Worm (Caenorhabditis elegans): ENCODE results near the gene F37C12.10.

The F37C12.10 gene

ce11 chrIII:7188300-7189052 is at the start of gene F37C12.10, which contains the start of gene F37C12.21 (continued):
- TF ChIP-seq egl-43 (GFP tag; IDR thresholded peaks at IDR 0.05) (no peak), nhr-77 (tag; optimal IDR thresholded peaks at IDR 0.05) (peak; percentile 27), Y105C5A.15 (GFP tag; IDR thresholded peaks at IDR 0.05) (no peak), mep-1 (tag; optimal IDR thresholded peaks at IDR 0.05) (no peak), snpc-4 (tag; optimal IDR thresholded peaks at IDR 0.05) (no peak)

- peak; percentile 85 for TF ChIP-seq set-16 (GFP tag; IDR thresholded peaks at IDR 0.05)
Observed at ce11 chrIII:7235660-7236059, 47.5 kb upstream of the F37C12.10 start.

ce11 chrIII:7234148-7234547 is 46.0 kb upstream of the F37C12.10 start, which contains the start of gene ndus-8:
Gene ndus-8 (minus strand): TSS chrIII:7234202.
- no peak for TF ChIP-seq ztf-7 (tag; optimal IDR thresholded peaks at IDR 0.05)
- no peak for TF ChIP-seq ceh-82 (tag; optimal IDR thresholded peaks at IDR 0.05)
- no peak for TF ChIP-seq F10B5.3 (tag; optimal IDR thresholded peaks at IDR 0.05)
- peak; percentile 82 for TF ChIP-seq mes-2 (tag; optimal IDR thresholded peaks at IDR 0.05; ENCODE audit: poor library complexity, severe bottlenecking)
- TF ChIP-seq php-3 (GFP tag; IDR thresholded peaks at IDR 0.05) = no peak
- TF ChIP-seq arid-1 (GFP tag; conservative IDR thresholded peaks at IDR 0.05) = 0 out of 2 replicates have a peak, but pooled peaks have one; percentile 19
- TF ChIP-seq tag-97 (GFP tag; IDR thresholded peaks at IDR 0.05) = no peak
- TF ChIP-seq nhr-48 (tag; optimal IDR thresholded peaks at IDR 0.05) = no peak
- no peak for TF ChIP-seq unc-130 (GFP tag; optimal IDR thresholded peaks at IDR 0.05)
- TF ChIP-seq daf-16 (GFP tag; optimal IDR thresholded peaks at IDR 0.05) = no peak
- peak; percentile 40 for TF ChIP-seq daf-16 (tag; optimal IDR thresholded peaks at IDR 0.05)
- peak; percentile 5 for TF ChIP-seq nhr-77 (tag; optimal IDR thresholded peaks at IDR 0.05)
- TF ChIP-seq zfp-2 (tag; optimal IDR thresholded peaks at IDR 0.05) = no peak
- no peak for TF ChIP-seq nhr-42 (GFP tag; IDR thresholded peaks at IDR 0.05)
- TF ChIP-seq attf-4 (tag; optimal IDR thresholded peaks at IDR 0.05) = no peak
- TF ChIP-seq F44E2.7 (GFP tag; IDR thresholded peaks at IDR 0.05) = no peak
- no peak for TF ChIP-seq dmd-8 (GFP tag; IDR thresholded peaks at IDR 0.05)
- no peak for TF ChIP-seq vab-7 (GFP tag; IDR thresholded peaks at IDR 0.05)
- no peak for TF ChIP-seq lir-3 (tag; optimal IDR thresholded peaks at IDR 0.05)
- no peak for TF ChIP-seq daf-19 (GFP tag; conservative IDR thresholded peaks at IDR 0.05)
- TF ChIP-seq cey-2 (tag; optimal IDR thresholded peaks at IDR 0.05; ENCODE audit: borderline replicate concordance, insufficient read depth) = no peak
- TF ChIP-seq hlh-30 (tag; optimal IDR thresholded peaks at IDR 0.05; ENCODE audit: insufficient read depth) = peak; percentile 35
- TF ChIP-seq ZK546.5 (tag; optimal IDR thresholded peaks at IDR 0.05) = no peak
- TF ChIP-seq ceh-62 (tag; optimal IDR thresholded peaks at IDR 0.05) = no peak
- no peak for TF ChIP-seq T20F7.1 (GFP tag; optimal IDR thresholded peaks at IDR 0.05)
- no peak for TF ChIP-seq ctbp-1 (GFP tag; IDR thresholded peaks at IDR 0.05)
- peak; percentile 51 for TF ChIP-seq aha-1 (tag)
- no peak for TF ChIP-seq nhr-11 (tag; optimal IDR thresholded peaks at IDR 0.05)
- TF ChIP-seq snpc-4 (tag; optimal IDR thresholded peaks at IDR 0.05) = no peak
- peak in 1 of 2 experiments; percentile 89 for TF ChIP-seq lsy-2 (tag; optimal IDR thresholded peaks at IDR 0.05)
- no peak for TF ChIP-seq pqm-1 (tag; optimal IDR thresholded peaks at IDR 0.05)
- no peak for TF ChIP-seq zip-11 (GFP tag; IDR thresholded peaks at IDR 0.05)
- no peak for TF ChIP-seq saeg-2 (GFP tag; IDR thresholded peaks at IDR 0.05)
- no peak for TF ChIP-seq daf-8 (GFP tag; IDR thresholded peaks at IDR 0.05)
- TF ChIP-seq dpl-1 (GFP tag; optimal IDR thresholded peaks at IDR 0.05) = peak; percentile 78
- peak; percentile 62 for TF ChIP-seq mep-1 (tag; optimal IDR thresholded peaks at IDR 0.05)
- no peak for TF ChIP-seq gei-8 (GFP tag; optimal IDR thresholded peaks at IDR 0.05)
- TF ChIP-seq mxl-2 (GFP tag; conservative IDR thresholded peaks at IDR 0.05) = no peak
- no peak for TF ChIP-seq F26F4.8 (GFP tag; conservative IDR thresholded peaks at IDR 0.05)
- no peak for TF ChIP-seq ceh-32 (tag; optimal IDR thresholded peaks at IDR 0.05; ENCODE audit: poor library complexity)
- peak; percentile 60 for TF ChIP-seq lin-38 (GFP tag; IDR thresholded peaks at IDR 0.05)
- no peak for TF ChIP-seq dmd-9 (GFP tag; IDR thresholded peaks at IDR 0.05)
- peak; percentile 62 for TF ChIP-seq dve-1 (tag; optimal IDR thresholded peaks at IDR 0.05; ENCODE audit: insufficient read depth)
- no peak for TF ChIP-seq tra-1 (GFP tag; IDR thresholded peaks at IDR 0.05)
